Comparison of ENCODE assay signal across 1 fruit fly cellular context in genomic region chr2L:14399326-14399725, dm6.
A peak's percentile ranks its signal among the peaks of the same experiment; 100 is the strongest.
TF ChIP-seq lines count a peak whose summit lies in the region.

No protein-coding gene starts in this region.

TF ChIP-seq in whole organism, embryonic, 481 proteins besides CTCF, POLR2A, EP300 and RAD21 (continued from another document):
- TF ChIP-seq CG10959 (GFP tag; IDR thresholded peaks at IDR 0.05; lab: Robert Waterston, UW) (no peak), sd (tag; optimal IDR thresholded peaks at IDR 0.05; lab: Kevin White, UChicago) (peak; percentile 86), CG13296 (GFP tag; optimal IDR thresholded peaks at IDR 0.05; lab: Kevin White, UChicago) (peak; percentile 50), Fer1 (GFP tag; optimal IDR thresholded peaks at IDR 0.05; lab: Kevin White, UChicago) (peak; percentile 48), pho (GFP tag; optimal IDR thresholded peaks at IDR 0.05; lab: Kevin White, UChicago) (peak; percentile 10), Med (GFP tag; lab: Kevin White, UChicago) (peak; percentile 82), CG3281 (GFP tag; optimal IDR thresholded peaks at IDR 0.05; lab: Kevin White, UChicago) (peak; percentile 45), Dbx (GFP tag; IDR thresholded peaks at IDR 0.05; lab: Robert Waterston, UW) (peak; percentile 57; the same call in 2 of the 3 replicates), CG15514 (GFP tag; optimal IDR thresholded peaks at IDR 0.05; lab: Kevin White, UChicago) (peak; percentile 7), CG8290 (GFP tag; optimal IDR thresholded peaks at IDR 0.05; lab: Kevin White, UChicago) (no peak), CG8290 (tag; optimal IDR thresholded peaks at IDR 0.05; lab: Kevin White, UChicago) (no peak), Meics (GFP tag; optimal IDR thresholded peaks at IDR 0.05; lab: Kevin White, UChicago) (peak; percentile 30), so (GFP tag; IDR thresholded peaks at IDR 0.05; lab: Robert Waterston, UW) (no peak), CG13624 (GFP tag; optimal IDR thresholded peaks at IDR 0.05; lab: Kevin White, UChicago) (peak; percentile 9), CG5180 (GFP tag; optimal IDR thresholded peaks at IDR 0.05; lab: Kevin White, UChicago) (no peak), lilli (GFP tag; optimal IDR thresholded peaks at IDR 0.05; lab: Kevin White, UChicago) (peak; percentile 17), gsb (GFP tag; IDR thresholded peaks at IDR 0.05; lab: Robert Waterston, UW) (0 out of 2 replicates have a peak, but pooled peaks have one; percentile 40), h (optimal IDR thresholded peaks at IDR 0.05; lab: Kevin White, UChicago) (no peak), Max (GFP tag; optimal IDR thresholded peaks at IDR 0.05; lab: Kevin White, UChicago) (no peak), chinmo (GFP tag; IDR thresholded peaks at IDR 0.05; lab: Robert Waterston, UW; ENCODE audit: partially characterized antibody) (0 out of 4 replicates have a peak, but pooled peaks have one; percentile 55), fd3F (GFP tag; optimal IDR thresholded peaks at IDR 0.05; lab: Kevin White, UChicago) (peak; percentile 44), CG14014 (GFP tag; IDR thresholded peaks at IDR 0.05; lab: Robert Waterston, UW) (0 out of 2 replicates have a peak, but pooled peaks have one; percentile 16), CG16779 (GFP tag; IDR thresholded peaks at IDR 0.05; lab: Robert Waterston, UW) (0 out of 2 replicates have a peak, but pooled peaks have one; percentile 31), CG2678 (tag; optimal IDR thresholded peaks at IDR 0.05; lab: Kevin White, UChicago) (peak; percentile 45), CG18619 (GFP tag; optimal IDR thresholded peaks at IDR 0.05; lab: Kevin White, UChicago) (peak; percentile 7), nau (GFP tag; optimal IDR thresholded peaks at IDR 0.05; lab: Kevin White, UChicago) (peak; percentile 19), HHEX (GFP tag; optimal IDR thresholded peaks at IDR 0.05; lab: Kevin White, UChicago) (peak; percentile 25)
